Worm (Caenorhabditis elegans) whole organism, L3 larva: ENCODE results near the gene lpd-7.

Experiments
- tbx-2 ChIP-seq: sonication (generic microtip); optimal IDR thresholded peaks from 2 replicates; lab custom pipeline; 2016; ENCODE audit warnings: mild to moderate bottlenecking, missing genetic modification characterization, missing compliant biosample characterization
- unc-62 ChIP-seq: fragments of 150-350 bp; sonication (generic microtip); optimal IDR thresholded peaks from 4 replicates; lab custom pipeline; 2014; ENCODE audit warnings: missing biosample characterization, missing genetic modification reagents, missing genetic modification characterization

ce11 chrIII:7579324-7579723 is 6.2 kb downstream of the lpd-7 start, which contains the start of gene mfsd-6:
- TF ChIP-seq unc-62 (GFP tag; lab: Kevin White, UChicago) = no peak
- no peak for TF ChIP-seq tbx-2 (tag; lab: Kevin White, UChicago)
